Worm (Caenorhabditis elegans) whole organism, L2 larva: ENCODE data around the gene ddr-2.

Source experiments
- C34F6.9 ChIP-seq: fragments of 150-350 bp; optimal IDR thresholded peaks from 2 replicates; lab custom pipeline; 2014; ENCODE audit warnings: missing biosample characterization, missing genetic modification characterization
- F13H6.1 ChIP-seq: sonication (generic microtip); optimal IDR thresholded peaks from 2 replicates; lab custom pipeline; 2016; ENCODE audit warnings: missing genetic modification characterization, missing compliant biosample characterization
- R02D3.7 ChIP-seq: fragments of 150-350 bp; optimal IDR thresholded peaks from 2 replicates; lab custom pipeline; 2014; ENCODE audit warnings: missing biosample characterization, missing genetic modification characterization
- Y55F3AM.14 ChIP-seq: fragments of 200-800 bp; sonication (Bioruptor generic); optimal IDR thresholded peaks from 2 replicates; lab custom pipeline; 2018; ENCODE audit warnings: mild to moderate bottlenecking, missing genetic modification characterization, missing compliant biosample characterization
- ZK546.5 ChIP-seq: sonication (generic microtip); optimal IDR thresholded peaks from 2 replicates; lab custom pipeline; 2017; ENCODE audit warnings: missing biosample characterization, missing genetic modification characterization
- alr-1 ChIP-seq: fragments of 150-350 bp; optimal IDR thresholded peaks from 2 replicates; lab custom pipeline; 2014; ENCODE audit warnings: missing biosample characterization, missing genetic modification characterization
- aly-2 ChIP-seq: fragments of 150-350 bp; optimal IDR thresholded peaks from 2 replicates; lab custom pipeline; 2014; ENCODE audit warnings: missing biosample characterization, missing genetic modification characterization
- ama-1 ChIP-seq: fragments of 150-350 bp; optimal IDR thresholded peaks from 2 replicates; lab custom pipeline; 2018; ENCODE audit warnings: inconsistent platforms
- blmp-1 ChIP-seq: sonication (generic microtip); optimal IDR thresholded peaks from 2 replicates; lab custom pipeline; 2017; ENCODE audit warnings: missing genetic modification characterization, mild to moderate bottlenecking, missing compliant biosample characterization, antibody characterized with exemption, moderate library complexity; ENCODE audit not compliant: insufficient read depth
- ceh-16 ChIP-seq: fragments of 150-350 bp; optimal IDR thresholded peaks from 2 replicates; lab custom pipeline; 2014; ENCODE audit warnings: missing biosample characterization, missing genetic modification characterization
- ceh-82 ChIP-seq: fragments of 150-350 bp; optimal IDR thresholded peaks from 2 replicates; lab custom pipeline; 2014; ENCODE audit warnings: missing biosample characterization, missing genetic modification characterization
- crh-2 ChIP-seq: sonication (generic microtip); optimal IDR thresholded peaks from 2 replicates; lab custom pipeline; 2017; ENCODE audit warnings: missing biosample characterization, missing genetic modification characterization
- dmd-4 ChIP-seq: sonication (generic microtip); optimal IDR thresholded peaks from 2 replicates; lab custom pipeline; 2017; ENCODE audit warnings: missing biosample characterization, missing genetic modification characterization
- egl-27 ChIP-seq: sonication (generic microtip); optimal IDR thresholded peaks from 3 replicates; lab custom pipeline; 2017; ENCODE audit warnings: missing biosample characterization, missing genetic modification reagents, missing genetic modification characterization
- elt-1 ChIP-seq: fragments of 150-350 bp; optimal IDR thresholded peaks from 2 replicates; lab custom pipeline; 2014; ENCODE audit warnings: missing biosample characterization, missing genetic modification characterization
- elt-3 ChIP-seq: sonication (generic microtip); optimal IDR thresholded peaks from 2 replicates; lab custom pipeline; 2017; ENCODE audit warnings: missing biosample characterization, missing genetic modification characterization
- fos-1 ChIP-seq: fragments of 150-350 bp; optimal IDR thresholded peaks from 2 replicates; lab custom pipeline; 2014; ENCODE audit warnings: missing biosample characterization, missing genetic modification characterization
- gmeb-1 ChIP-seq: fragments of 150-350 bp; optimal IDR thresholded peaks from 2 replicates; lab custom pipeline; 2014; ENCODE audit warnings: missing biosample characterization, missing genetic modification characterization
- lin-11 ChIP-seq: fragments of 150-350 bp; sonication (generic microtip); optimal IDR thresholded peaks from 2 replicates; lab custom pipeline; 2014; ENCODE audit warnings: missing biosample characterization, missing genetic modification characterization, inconsistent platforms, mixed read lengths
- lin-13 ChIP-seq: fragments of 150-350 bp; optimal IDR thresholded peaks from 2 replicates; lab custom pipeline; 2014; ENCODE audit warnings: missing biosample characterization, missing genetic modification reagents, missing genetic modification characterization
- lin-39 ChIP-seq: fragments of 150-350 bp; optimal IDR thresholded peaks from 2 replicates; lab custom pipeline; 2014; ENCODE audit warnings: missing biosample characterization, missing genetic modification reagents, missing genetic modification characterization
- lsy-2 ChIP-seq, 2 experiments: fragments of 150-350 bp in 1 of 2; sonication (generic microtip) in 1 of 2; optimal IDR thresholded peaks; 2 replicates each; lab custom pipeline; 2014 to 2017; ENCODE audit warnings: missing biosample characterization in 2 of 2, missing genetic modification characterization in 2 of 2
- mab-5 ChIP-seq: fragments of 150-350 bp; optimal IDR thresholded peaks from 2 replicates; lab custom pipeline; 2014; ENCODE audit warnings: missing biosample characterization, missing genetic modification characterization
- mbf-1 ChIP-seq: sonication (generic microtip); optimal IDR thresholded peaks from 2 replicates; lab custom pipeline; 2017; ENCODE audit warnings: missing biosample characterization, missing genetic modification characterization
- mdl-1 ChIP-seq, 2 experiments: fragments of 150-350 bp in 1 of 2; sonication (generic microtip) in 1 of 2; optimal IDR thresholded peaks; 2 replicates each; lab custom pipeline; 2017; ENCODE audit warnings: missing biosample characterization in 2 of 2, missing genetic modification characterization in 2 of 2
- nhr-10 ChIP-seq: sonication (generic microtip); optimal IDR thresholded peaks from 2 replicates; lab custom pipeline; 2017; ENCODE audit warnings: missing biosample characterization, missing genetic modification characterization
- nhr-11 ChIP-seq: fragments of 150-350 bp; optimal IDR thresholded peaks from 2 replicates; lab custom pipeline; 2014; ENCODE audit warnings: missing biosample characterization, missing genetic modification characterization
- nhr-12 ChIP-seq: fragments of 150-350 bp; optimal IDR thresholded peaks from 2 replicates; lab custom pipeline; 2014; ENCODE audit warnings: missing biosample characterization, missing genetic modification characterization
- nhr-129 ChIP-seq: fragments of 150-350 bp; optimal IDR thresholded peaks from 2 replicates; lab custom pipeline; 2014; ENCODE audit warnings: missing biosample characterization, missing genetic modification characterization
- nhr-21 ChIP-seq: fragments of 150-350 bp; optimal IDR thresholded peaks from 2 replicates; lab custom pipeline; 2014; ENCODE audit warnings: missing biosample characterization, missing genetic modification characterization
- nhr-23 ChIP-seq: fragments of 150-350 bp; optimal IDR thresholded peaks from 2 replicates; lab custom pipeline; 2014; ENCODE audit warnings: missing biosample characterization, missing genetic modification reagents, missing genetic modification characterization
- nhr-237 ChIP-seq: fragments of 150-350 bp; optimal IDR thresholded peaks from 2 replicates; lab custom pipeline; 2014; ENCODE audit warnings: missing biosample characterization, missing genetic modification characterization
- nhr-25 ChIP-seq: fragments of 150-350 bp; sonication (generic microtip); optimal IDR thresholded peaks from 3 replicates; lab custom pipeline; 2014; ENCODE audit warnings: missing biosample characterization, missing genetic modification characterization
- nhr-6 ChIP-seq: fragments of 150-350 bp; optimal IDR thresholded peaks from 2 replicates; lab custom pipeline; 2014; ENCODE audit warnings: missing biosample characterization, missing genetic modification characterization
- nhr-77 ChIP-seq: fragments of 150-350 bp; optimal IDR thresholded peaks from 2 replicates; lab custom pipeline; 2014; ENCODE audit warnings: missing biosample characterization, missing genetic modification characterization
- peb-1 ChIP-seq: fragments of 150-350 bp; optimal IDR thresholded peaks from 2 replicates; lab custom pipeline; 2014; ENCODE audit warnings: missing biosample characterization, missing genetic modification characterization
- sem-4 ChIP-seq: fragments of 150-350 bp; optimal IDR thresholded peaks from 2 replicates; lab custom pipeline; 2014; ENCODE audit warnings: missing biosample characterization, missing genetic modification reagents, missing genetic modification characterization
- skn-1 ChIP-seq: sonication (generic microtip); optimal IDR thresholded peaks from 2 replicates; lab custom pipeline; 2017; ENCODE audit warnings: missing biosample characterization, missing genetic modification characterization
- sma-3 ChIP-seq: sonication (generic microtip); optimal IDR thresholded peaks from 2 replicates; lab custom pipeline; 2016; ENCODE audit warnings: missing genetic modification reagents, missing genetic modification characterization, missing compliant biosample characterization
- sma-9 ChIP-seq, 2 experiments: fragments of 150-350 bp in 1 of 2; sonication (generic microtip) in 1 of 2; optimal IDR thresholded peaks; 2 replicates each; lab custom pipeline; 2014 to 2016; ENCODE audit warnings: missing genetic modification characterization in 2 of 2, mild to moderate bottlenecking in 1 of 2, missing biosample characterization in 1 of 2, missing compliant biosample characterization in 1 of 2, missing genetic modification reagents in 1 of 2, moderate library complexity in 1 of 2
- snpc-4 ChIP-seq: fragments of 150-350 bp; optimal IDR thresholded peaks from 2 replicates; lab custom pipeline; 2014; ENCODE audit warnings: missing biosample characterization, missing genetic modification characterization
- unc-39 ChIP-seq: fragments of 150-350 bp; optimal IDR thresholded peaks from 2 replicates; lab custom pipeline; 2014; ENCODE audit warnings: missing biosample characterization, missing genetic modification characterization
- unc-55 ChIP-seq: fragments of 150-350 bp; sonication (generic microtip); optimal IDR thresholded peaks from 3 replicates; lab custom pipeline; 2014; ENCODE audit warnings: missing biosample characterization, missing genetic modification reagents, missing genetic modification characterization
- unc-62 ChIP-seq: fragments of 150-350 bp; optimal IDR thresholded peaks from 2 replicates; lab custom pipeline; 2014; ENCODE audit warnings: missing biosample characterization, missing genetic modification reagents, missing genetic modification characterization
- zag-1 ChIP-seq: fragments of 150-350 bp; optimal IDR thresholded peaks from 2 replicates; lab custom pipeline; 2014; ENCODE audit warnings: missing biosample characterization, missing genetic modification characterization
- ztf-1 ChIP-seq: fragments of 200-800 bp; sonication (Bioruptor generic); conservative IDR thresholded peaks from 2 replicates; pipeline ENCODE4 v1.3.6; 2022; ENCODE audit warnings: missing genetic modification characterization, missing compliant biosample characterization
- ztf-11 ChIP-seq: sonication (generic microtip); optimal IDR thresholded peaks from 2 replicates; lab custom pipeline; 2017; ENCODE audit warnings: missing biosample characterization, missing genetic modification characterization
- ztf-4 ChIP-seq: fragments of 150-350 bp; optimal IDR thresholded peaks from 2 replicates; lab custom pipeline; 2014; ENCODE audit warnings: missing biosample characterization, missing genetic modification characterization

ddr-2 gene

DNA sequence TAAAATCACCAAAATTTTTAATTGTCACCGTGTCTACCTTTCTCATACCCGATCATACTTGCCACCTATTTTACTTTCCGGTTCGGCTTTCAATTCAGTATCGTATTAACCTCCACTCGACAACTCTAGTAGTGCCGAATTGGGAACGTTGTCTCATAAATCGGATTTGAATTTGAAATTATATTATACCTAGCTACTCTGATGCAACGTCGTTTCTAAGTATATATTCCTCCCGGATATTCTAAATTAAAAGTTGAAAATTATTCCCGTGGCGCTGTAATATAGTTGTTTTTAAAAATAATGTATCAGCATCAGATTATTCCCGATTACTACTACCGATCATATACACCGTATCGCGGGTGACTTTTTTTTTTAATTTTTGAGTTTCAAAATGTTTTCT, 53.5 kb downstream of the ddr-2 start, which contains the start of gene ZK563.2:
TSS of gene ZK563.2 (plus strand) at position 301 of the 400 bp plus-strand sequence.
- TF ChIP-seq sma-3 (GFP tag; lab: Kevin White, UChicago) (no peak), egl-27 (tag; lab: Kevin White, UChicago) (no peak), alr-1 (tag; lab: Kevin White, UChicago) (no peak), ama-1 (lab: Kevin White, UChicago) (no peak), unc-39 (no peak), blmp-1 (no peak)

DNA sequence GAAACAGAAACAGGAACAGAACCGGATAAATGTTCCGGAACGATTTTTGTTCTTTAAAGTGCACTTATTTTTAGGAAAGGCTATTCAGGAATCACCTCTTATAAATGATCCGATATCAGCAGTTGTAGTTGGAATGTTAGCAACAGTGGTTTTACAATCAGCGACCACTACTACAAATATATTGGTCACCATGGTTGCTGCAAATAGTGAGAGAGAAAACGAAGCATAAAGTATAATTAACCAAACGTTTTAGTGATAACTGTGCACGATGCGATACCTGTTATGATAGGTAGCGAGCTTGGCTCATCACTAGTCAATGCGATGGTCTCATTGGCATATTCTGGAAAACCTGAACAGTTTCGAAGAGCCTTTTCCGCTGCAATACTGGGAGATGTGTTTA, 54.3 kb downstream of the ddr-2 start:
- TF ChIP-seq nhr-21 (tag; lab: Kevin White, UChicago): no peak

DNA sequence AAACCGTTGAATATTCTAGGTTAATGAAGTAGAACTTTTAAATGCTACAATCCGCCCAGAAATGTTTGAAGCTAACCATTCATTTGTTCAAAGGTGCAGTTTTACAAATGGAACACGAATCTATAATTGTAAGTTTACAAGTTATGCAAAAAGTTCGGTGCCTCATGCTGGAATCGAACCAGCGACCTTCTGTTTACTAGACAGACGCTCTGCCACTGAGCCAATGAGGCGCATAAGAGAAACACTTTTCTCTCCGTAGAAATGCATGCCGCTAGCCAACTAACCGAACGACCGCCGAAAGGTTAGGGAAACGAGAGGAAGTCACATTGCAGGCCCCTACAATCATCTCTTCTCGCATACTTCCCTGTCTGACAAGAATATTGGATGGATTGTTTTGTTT, 56.1 kb downstream of the ddr-2 start:
- TF ChIP-seq crh-2: peak; percentile 47
- TF ChIP-seq nhr-10 (tag; lab: Kevin White, UChicago): no peak
- peak; percentile 38 for TF ChIP-seq lin-13
- TF ChIP-seq nhr-21 (tag; lab: Kevin White, UChicago): peak; percentile 78
- peak; percentile 33 for TF ChIP-seq snpc-4 (tag; lab: Kevin White, UChicago)
- no peak for TF ChIP-seq nhr-23 (tag; lab: Kevin White, UChicago)
- TF ChIP-seq ceh-16: no peak
- TF ChIP-seq lin-11 (tag; lab: Kevin White, UChicago): peak; percentile 7
- peak in 1 of 2 experiments; percentile 32 for TF ChIP-seq lsy-2 (tag; optimal IDR thresholded peaks at IDR 0.05; lab: Kevin White, UChicago)
- peak; percentile 30 for TF ChIP-seq mab-5 (tag; lab: Kevin White, UChicago)
- TF ChIP-seq mdl-1 (tag; optimal IDR thresholded peaks at IDR 0.05; lab: Kevin White, UChicago): peak in 1 of 2 experiments; percentile 14
- no peak for TF ChIP-seq ZK546.5 (tag; lab: Kevin White, UChicago)
- no peak for TF ChIP-seq nhr-237 (tag; lab: Kevin White, UChicago)
- TF ChIP-seq ztf-11 (tag; lab: Kevin White, UChicago): no peak
- no peak for TF ChIP-seq dmd-4 (tag; lab: Kevin White, UChicago)
- peak; percentile 4 for TF ChIP-seq nhr-6 (tag; lab: Kevin White, UChicago)
- no peak for TF ChIP-seq blmp-1
- TF ChIP-seq Y55F3AM.14 (GFP tag; lab: Kevin White, UChicago): peak; percentile 66
- TF ChIP-seq nhr-25: peak; percentile 34
- no peak for TF ChIP-seq ceh-82 (tag; lab: Kevin White, UChicago)
- no peak for TF ChIP-seq unc-39
- TF ChIP-seq gmeb-1 (tag; lab: Kevin White, UChicago): peak; percentile 64
- TF ChIP-seq aly-2 (tag; lab: Kevin White, UChicago): no peak
- TF ChIP-seq sem-4: peak; percentile 53
- TF ChIP-seq C34F6.9: peak; percentile 37
- no peak for TF ChIP-seq ztf-1 (GFP tag; lab: Robert Waterston, UW)
- TF ChIP-seq lin-39 (tag; lab: Kevin White, UChicago): no peak
- peak; percentile 48 for TF ChIP-seq fos-1 (tag; lab: Kevin White, UChicago)
- TF ChIP-seq ama-1 (lab: Kevin White, UChicago): no peak
- no peak for TF ChIP-seq R02D3.7 (tag; lab: Kevin White, UChicago)
- peak; percentile 34 for TF ChIP-seq egl-27 (tag; lab: Kevin White, UChicago)
- peak; percentile 89 for TF ChIP-seq nhr-129 (tag; lab: Kevin White, UChicago)
- TF ChIP-seq sma-3 (GFP tag; lab: Kevin White, UChicago): peak; percentile 40
- no peak for TF ChIP-seq peb-1
- TF ChIP-seq elt-1: no peak
- no peak for TF ChIP-seq alr-1 (tag; lab: Kevin White, UChicago)
- no peak for TF ChIP-seq ztf-4
- TF ChIP-seq mbf-1 (tag; lab: Kevin White, UChicago): no peak
- no peak for TF ChIP-seq skn-1 (tag; lab: Kevin White, UChicago)
- no peak for TF ChIP-seq nhr-12 (tag; lab: Kevin White, UChicago)
- TF ChIP-seq sma-9 (GFP tag; optimal IDR thresholded peaks at IDR 0.05; lab: Kevin White, UChicago): peak; percentile 72
- no peak for TF ChIP-seq sma-9 (tag; optimal IDR thresholded peaks at IDR 0.05; lab: Kevin White, UChicago)
- peak; percentile 73 for TF ChIP-seq unc-55
- no peak for TF ChIP-seq zag-1 (tag; lab: Kevin White, UChicago)
- no peak for TF ChIP-seq unc-62 (GFP tag; lab: Kevin White, UChicago)
- TF ChIP-seq nhr-11 (tag; lab: Kevin White, UChicago): peak; percentile 40
- no peak for TF ChIP-seq elt-3 (tag; lab: Kevin White, UChicago)
- TF ChIP-seq F13H6.1: peak; percentile 67
- TF ChIP-seq nhr-77 (tag; lab: Kevin White, UChicago): no peak
